Fruit fly (Drosophila melanogaster) whole organism: Measurements from ENCODE around the gene strat.
A peak's percentile ranks its signal among the peaks of the same experiment; 100 is the strongest.

Experiments
- CG8478 ChIP-seq: fragments of >200 bp; optimal IDR thresholded peaks from 2 replicates; lab custom pipeline; 2018; ENCODE audit warnings: inconsistent platforms
- Dll ChIP-seq: fragments of >200 bp; optimal IDR thresholded peaks from 2 replicates; lab custom pipeline; 2017
- EcR ChIP-seq, 2 experiments: fragments of >200 bp; optimal IDR thresholded peaks; 2 replicates each; lab custom pipeline; 2017; ENCODE audit warnings: missing biosample characterization in 2 of 2, missing genetic modification characterization in 2 of 2, missing genetic modification reagents in 2 of 2
- pan ChIP-seq: fragments of >200 bp; optimal IDR thresholded peaks from 2 replicates; lab custom pipeline; 2017
- psq ChIP-seq: fragments of >200 bp; optimal IDR thresholded peaks from 2 replicates; lab custom pipeline; 2017
- usp ChIP-seq: fragments of >200 bp; optimal IDR thresholded peaks from 2 replicates; lab custom pipeline; 2017; ENCODE audit warnings: missing biosample characterization, missing genetic modification characterization, mixed read lengths

The strat gene

DNA sequence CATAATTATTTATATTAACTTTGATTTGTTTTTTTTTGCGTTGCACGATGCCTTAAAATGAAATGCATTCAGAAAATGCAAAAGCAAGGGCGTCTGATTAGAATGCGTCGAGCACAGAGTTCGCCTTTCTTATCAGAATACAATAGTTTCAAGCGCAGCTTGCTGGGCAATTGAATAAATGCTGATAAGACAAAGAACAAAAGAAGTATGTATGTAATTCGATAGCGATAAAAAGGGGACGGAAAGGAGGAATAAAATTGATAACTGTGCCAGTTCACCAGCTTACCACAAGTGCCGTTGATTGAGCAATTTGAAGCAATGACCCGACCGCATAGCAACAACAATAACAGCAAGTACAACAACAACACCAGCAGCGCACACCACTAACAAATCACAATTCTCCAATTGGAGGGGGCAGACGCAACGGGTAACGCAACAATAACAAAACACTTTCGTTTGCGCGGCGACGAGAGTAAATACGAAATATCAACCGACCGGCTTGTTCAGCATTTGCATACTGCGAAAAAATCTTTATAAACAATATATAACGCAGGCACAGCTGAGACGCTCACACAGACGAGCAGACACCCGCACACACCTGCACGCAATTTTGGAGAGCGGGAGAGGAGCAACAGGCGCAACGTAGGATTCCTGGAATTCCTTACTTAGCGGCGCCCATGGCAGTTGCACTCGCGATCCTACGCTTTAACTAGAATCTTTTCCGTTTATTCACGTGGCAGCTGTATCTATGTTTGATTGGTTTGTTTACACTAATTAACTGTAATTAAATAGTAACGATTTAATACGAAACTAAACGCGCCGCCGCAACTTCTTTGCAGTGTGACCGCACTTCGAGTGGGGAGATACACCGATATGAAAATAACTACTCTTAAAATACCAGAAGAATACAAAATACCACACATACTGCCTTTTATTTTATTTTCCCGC, 19.6 kb upstream of the strat start, which contains the start of gene Btk:
Gene Btk, minus strand, starts transcription at position 860 of the 948 bp plus-strand sequence.
- no peak for TF ChIP-seq CG8478
- peak in 1 of 2 experiments; percentile 25 for TF ChIP-seq EcR (GFP tag; optimal IDR thresholded peaks at IDR 0.05; lab: Kevin White, UChicago)
- no peak for TF ChIP-seq Dll (lab: Kevin White, UChicago)
- no peak for TF ChIP-seq pan (lab: Kevin White, UChicago)

DNA sequence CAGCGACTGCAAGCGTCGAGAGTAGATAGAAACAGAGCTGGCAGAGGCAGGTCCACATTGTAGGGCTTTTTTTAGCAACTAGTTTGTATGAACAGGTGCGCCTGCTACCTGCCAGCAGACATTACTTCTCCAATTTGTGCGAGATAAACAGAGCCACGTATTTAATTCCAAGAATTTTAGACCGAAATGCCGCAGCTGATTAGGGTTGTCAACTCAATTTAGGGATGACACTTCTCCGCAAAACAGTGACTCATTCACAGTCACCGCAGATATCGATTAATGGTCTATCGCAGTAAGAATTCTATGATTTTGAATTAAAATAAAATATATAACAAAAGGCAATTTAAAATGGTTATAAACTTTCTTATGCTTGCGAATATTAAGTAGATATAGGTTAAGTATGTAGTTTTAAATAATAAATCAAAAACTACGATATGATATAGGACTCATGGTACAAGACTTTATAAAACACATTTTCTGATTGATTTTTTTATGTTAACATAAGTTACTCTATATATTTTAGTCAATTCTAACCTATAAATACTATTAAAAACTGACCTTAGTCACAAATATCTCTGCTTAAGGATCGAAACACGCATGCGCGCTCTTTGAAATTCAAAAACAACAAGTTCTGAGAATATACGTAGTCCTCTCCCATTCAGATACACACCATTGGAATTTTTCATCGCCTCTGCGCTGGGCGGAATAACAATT, 17.2 kb upstream of the strat start, which contains the start of the genes wol and Scgalpha:
Gene wol, minus strand, starts transcription at position 220 of the 714 bp plus-strand sequence.
Gene Scgalpha, plus strand, starts transcription at position 664 of the 714 bp plus-strand sequence.
- TF ChIP-seq EcR (GFP tag; optimal IDR thresholded peaks at IDR 0.05; lab: Kevin White, UChicago) (no peak), pan (lab: Kevin White, UChicago) (no peak), usp (no peak), psq (no peak), CG8478 (no peak), Dll (lab: Kevin White, UChicago) (no peak)

DNA sequence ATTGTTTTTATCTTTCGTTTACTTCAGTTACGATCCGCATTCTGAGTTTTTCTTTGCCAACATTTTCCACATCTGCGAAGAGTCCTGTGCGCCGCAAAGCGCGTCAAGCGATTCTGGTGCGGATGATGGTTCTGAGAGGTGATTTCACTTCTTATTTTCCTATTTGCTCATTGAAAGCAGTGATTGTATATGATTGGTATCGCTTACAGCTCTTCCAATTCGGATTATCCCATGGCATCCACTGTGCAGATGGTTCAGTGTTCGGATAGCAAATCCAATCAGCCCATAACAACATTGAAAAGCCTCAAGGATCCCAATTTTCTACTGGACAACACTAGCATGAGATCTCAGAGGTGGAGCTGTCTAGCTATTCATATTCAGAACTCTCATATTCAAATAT, 15.5 kb upstream of the strat start:
- TF ChIP-seq pan (lab: Kevin White, UChicago) (no peak), Dll (lab: Kevin White, UChicago) (no peak)

- no peak for TF ChIP-seq pan (lab: Kevin White, UChicago)
- TF ChIP-seq EcR (GFP tag; optimal IDR thresholded peaks at IDR 0.05; lab: Kevin White, UChicago) = no peak
- no peak for TF ChIP-seq psq
- no peak for TF ChIP-seq usp
- TF ChIP-seq CG8478 = no peak
Observed at dm6 chr2L:8305409-8305808, 14.7 kb upstream of the strat start, which contains the start of gene CG7840. TSS of gene CG7840 (plus strand) at chr2L:8305586.

DNA sequence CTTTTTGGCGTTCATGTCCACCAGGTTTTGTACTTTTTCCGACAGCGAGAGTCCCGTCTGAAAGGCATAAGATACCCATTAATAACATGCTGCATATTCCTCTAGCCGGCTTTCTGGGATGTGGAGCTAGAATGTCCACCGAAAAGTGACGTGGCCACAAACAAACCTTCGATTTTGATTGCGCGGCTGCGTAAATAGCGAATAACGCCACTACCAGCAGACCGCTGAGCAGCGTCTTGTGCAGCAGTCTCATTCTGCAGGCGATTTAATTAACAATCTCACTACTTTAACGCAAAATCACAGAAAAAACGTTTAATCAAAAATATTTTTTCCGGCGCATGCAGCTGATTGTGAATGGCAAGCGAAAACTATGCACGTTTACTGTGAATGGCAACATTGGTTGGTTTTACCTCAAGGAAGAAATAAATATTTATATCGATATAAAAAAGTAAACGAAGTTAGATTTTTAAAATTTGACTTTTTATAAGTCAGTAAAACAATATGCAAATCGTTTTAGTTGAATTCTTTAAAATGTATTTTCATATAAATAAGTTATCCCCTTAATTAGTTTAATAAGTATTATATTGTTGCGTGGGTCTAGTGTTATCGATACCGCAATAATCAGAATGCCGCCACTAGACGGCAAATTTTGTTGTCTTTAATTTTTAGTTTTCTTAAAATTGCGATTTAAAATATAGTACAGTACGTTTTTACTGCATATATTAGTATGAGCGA, 12.1 kb upstream of the strat start, which contains the start of the genes Ostgamma and Mettl14:
Gene Ostgamma, minus strand, starts transcription at position 376 of the 735 bp plus-strand sequence.
Gene Mettl14, plus strand, starts transcription at position 611 of the 735 bp plus-strand sequence.
- TF ChIP-seq pan (lab: Kevin White, UChicago) (no peak), usp (no peak), psq (no peak), Dll (lab: Kevin White, UChicago) (no peak), EcR (GFP tag; optimal IDR thresholded peaks at IDR 0.05; lab: Kevin White, UChicago) (no peak), CG8478 (no peak)

- TF ChIP-seq pan (lab: Kevin White, UChicago) (no peak), psq (no peak), usp (no peak), Dll (lab: Kevin White, UChicago) (no peak), CG8478 (no peak), EcR (GFP tag; optimal IDR thresholded peaks at IDR 0.05; lab: Kevin White, UChicago) (no peak)
Observed at dm6 chr2L:8311091-8311490, 9.0 kb upstream of the strat start, which contains the start of the genes CG7810 and CG7806. TSS of gene CG7810 (minus strand) at chr2L:8311195. TSS of gene CG7806 (plus strand) at chr2L:8311399.

- TF ChIP-seq Dll (lab: Kevin White, UChicago) (no peak), pan (lab: Kevin White, UChicago) (no peak), CG8478 (no peak), EcR (GFP tag; optimal IDR thresholded peaks at IDR 0.05; lab: Kevin White, UChicago) (no peak), usp (no peak), psq (no peak)
Observed at dm6 chr2L:8311741-8312140, 8.4 kb upstream of the strat start.

DNA sequence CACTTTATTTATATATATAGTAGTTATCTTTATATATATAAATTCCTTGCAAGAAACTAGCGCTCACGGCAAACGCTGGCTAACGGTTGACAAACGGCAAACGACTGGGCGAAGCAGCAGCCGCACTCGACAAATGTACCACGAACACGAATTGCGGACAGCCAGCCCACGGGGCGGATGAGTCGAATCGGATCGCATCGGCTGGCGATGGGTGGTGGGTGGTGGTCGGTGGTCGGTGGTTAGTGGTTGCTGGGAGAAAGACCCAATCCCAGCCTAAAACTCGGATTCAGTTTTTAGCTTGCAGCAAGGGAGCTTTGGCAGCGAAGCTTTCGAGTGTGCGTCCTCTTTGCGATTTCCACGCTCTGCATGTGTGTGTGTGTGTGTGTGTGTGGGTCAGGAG, 5.0 kb downstream of the strat start, which contains the start of gene CG7781:
Gene CG7781, minus strand, starts transcription at position 260 of the 400 bp plus-strand sequence.
- TF ChIP-seq psq (no peak), Dll (lab: Kevin White, UChicago) (no peak), pan (lab: Kevin White, UChicago) (no peak), usp (no peak), EcR (GFP tag; optimal IDR thresholded peaks at IDR 0.05; lab: Kevin White, UChicago) (no peak), CG8478 (no peak)

DNA sequence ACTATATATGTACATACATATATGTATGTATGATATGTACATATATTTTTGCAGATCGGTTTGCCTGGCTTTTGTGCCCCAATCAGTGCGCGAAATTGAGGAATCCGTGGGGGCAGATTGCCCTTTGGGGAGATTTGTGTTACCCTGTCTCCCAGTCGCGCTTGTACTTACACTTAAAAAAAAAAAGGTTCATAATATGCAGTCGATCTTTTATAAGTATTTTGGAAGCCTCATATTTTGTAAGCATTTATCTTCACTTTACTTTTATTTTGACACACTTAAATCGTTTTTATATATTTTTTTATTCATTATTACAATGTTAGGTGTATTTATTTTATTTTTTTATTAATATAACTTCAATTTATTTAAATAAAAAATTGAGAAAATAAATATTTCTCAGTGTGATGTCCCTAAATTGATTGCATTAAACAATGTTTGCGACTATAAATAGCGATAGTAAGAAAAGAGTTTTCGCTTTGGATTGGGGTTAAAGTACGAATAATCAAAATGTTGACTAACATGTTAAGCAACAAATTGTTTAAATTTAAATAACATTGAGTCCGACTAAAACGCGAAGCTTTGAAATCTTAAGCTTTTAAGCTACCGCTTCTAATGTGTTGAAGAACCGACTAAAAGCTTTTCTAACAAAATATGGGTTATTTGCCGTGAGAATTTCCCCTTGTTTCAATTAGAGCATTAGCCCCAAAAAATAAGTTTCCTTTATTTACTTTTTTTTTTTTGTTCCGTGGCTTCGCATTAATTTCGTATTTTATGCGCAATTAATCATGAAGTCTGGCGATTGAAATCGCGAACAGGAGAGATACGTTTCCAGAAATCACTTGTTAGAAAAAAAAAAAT, 6.5 kb downstream of the strat start:
- TF ChIP-seq Dll (lab: Kevin White, UChicago) (no peak), EcR (GFP tag; optimal IDR thresholded peaks at IDR 0.05; lab: Kevin White, UChicago) (no peak), CG8478 (no peak), psq (no peak), usp (no peak), pan (lab: Kevin White, UChicago) (no peak)

- no peak for TF ChIP-seq EcR (GFP tag; optimal IDR thresholded peaks at IDR 0.05; lab: Kevin White, UChicago)
- TF ChIP-seq usp = no peak
- no peak for TF ChIP-seq CG8478
- no peak for TF ChIP-seq psq
- no peak for TF ChIP-seq pan (lab: Kevin White, UChicago)
- TF ChIP-seq Dll (lab: Kevin White, UChicago) = no peak
Observed at dm6 chr2L:8327272-8327555, 7.1 kb downstream of the strat start, which contains the start of gene CG14275. TSS of gene CG14275 (plus strand) at chr2L:8327456.
